Worm (Caenorhabditis elegans) whole organism, L4 larva: ENCODE data around the gene T21D12.12.

Experiments
- F49E8.2 ChIP-seq: sonication (generic microtip); optimal IDR thresholded peaks from 2 replicates; lab custom pipeline; 2016; ENCODE audit warnings: missing compliant biosample characterization, mild to moderate bottlenecking, missing genetic modification characterization, borderline replicate concordance
- R02D3.7 ChIP-seq: fragments of 150-350 bp; sonication (generic microtip); optimal IDR thresholded peaks from 3 replicates; lab custom pipeline; 2014; ENCODE audit warnings: missing biosample characterization, missing genetic modification characterization
- aha-1 ChIP-seq: fragments of 150-350 bp; peaks from one replicate; lab custom pipeline; 2014; ENCODE audit warnings: missing biosample characterization, missing genetic modification characterization
- jun-1 ChIP-seq: fragments of 150-350 bp; optimal IDR thresholded peaks from 2 replicates; lab custom pipeline; 2014; ENCODE audit warnings: missing biosample characterization, missing genetic modification reagents, missing genetic modification characterization
- nhr-48 ChIP-seq: sonication (generic microtip); optimal IDR thresholded peaks from 2 replicates; lab custom pipeline; 2016; ENCODE audit warnings: mild to moderate bottlenecking, missing genetic modification characterization, missing compliant biosample characterization
- nhr-76 ChIP-seq: fragments of 150-350 bp; optimal IDR thresholded peaks from 2 replicates; lab custom pipeline; 2014; ENCODE audit warnings: missing biosample characterization, missing genetic modification characterization

DNA sequence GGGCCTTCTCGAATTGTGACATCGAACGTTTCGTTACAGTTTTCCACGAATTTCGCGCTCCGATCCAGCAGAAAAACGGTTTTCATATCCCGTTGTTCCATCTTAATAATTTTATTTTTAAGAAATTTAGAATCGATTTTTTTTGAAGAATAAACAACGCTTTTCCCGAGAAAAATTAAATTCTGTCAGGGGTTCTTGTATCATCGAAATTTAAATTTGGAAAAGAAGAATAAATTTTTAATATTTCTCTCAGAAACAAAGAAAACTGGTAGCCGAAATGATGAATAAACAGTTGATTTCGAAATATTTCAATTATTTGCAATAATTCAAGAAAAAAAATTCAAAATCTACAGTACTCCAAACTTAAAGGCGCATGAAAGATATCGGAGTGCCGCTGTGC is 28.9 kb upstream of the T21D12.12 start, which contains the start of gene ints-13:
- TF ChIP-seq jun-1 (tag; lab: Kevin White, UChicago) (no peak), F49E8.2 (no peak), aha-1 (tag; lab: Kevin White, UChicago) (no peak), R02D3.7 (tag; lab: Kevin White, UChicago) (no peak), nhr-76 (tag; lab: Kevin White, UChicago) (no peak), nhr-48 (no peak)
